Worm (Caenorhabditis elegans) whole organism, late embryonic: ENCODE results near the gene scvp-1.

Source experiments
- C08G9.2 ChIP-seq: sonication (generic microtip); optimal IDR thresholded peaks from 2 replicates; lab custom pipeline; 2016; ENCODE audit warnings: mild to moderate bottlenecking, missing genetic modification characterization, moderate library complexity, missing compliant biosample characterization
- F13H6.1 ChIP-seq: sonication (generic microtip); optimal IDR thresholded peaks from 2 replicates; lab custom pipeline; 2016; ENCODE audit warnings: missing genetic modification characterization, missing compliant biosample characterization
- ama-1 ChIP-seq: fragments of 150-350 bp; optimal IDR thresholded peaks from 2 replicates; lab custom pipeline; 2014
- ceh-19 ChIP-seq: fragments of 200-800 bp; sonication (Bioruptor generic); optimal IDR thresholded peaks from 2 replicates; lab custom pipeline; 2018; ENCODE audit warnings: mild to moderate bottlenecking, missing genetic modification characterization, missing compliant biosample characterization
- ceh-22 ChIP-seq: sonication (generic microtip); optimal IDR thresholded peaks from 2 replicates; lab custom pipeline; 2017; ENCODE audit warnings: missing biosample characterization, missing genetic modification characterization
- ceh-24 ChIP-seq: sonication (generic microtip); optimal IDR thresholded peaks from 2 replicates; lab custom pipeline; 2016; ENCODE audit warnings: mild to moderate bottlenecking, missing genetic modification characterization, missing compliant biosample characterization
- ceh-30 ChIP-seq: fragments of 150-350 bp; optimal IDR thresholded peaks from 2 replicates; lab custom pipeline; 2014; ENCODE audit warnings: missing biosample characterization, missing genetic modification characterization
- ceh-31 ChIP-seq: sonication (generic microtip); optimal IDR thresholded peaks from 2 replicates; lab custom pipeline; 2016; ENCODE audit warnings: missing genetic modification characterization, missing compliant biosample characterization
- ceh-48 ChIP-seq: sonication (generic microtip); optimal IDR thresholded peaks from 2 replicates; lab custom pipeline; 2016; ENCODE audit warnings: missing genetic modification characterization, inconsistent platforms, missing compliant biosample characterization
- ceh-6 ChIP-seq: fragments of 200-800 bp; sonication (Bioruptor generic); optimal IDR thresholded peaks from 2 replicates; lab custom pipeline; 2018; ENCODE audit warnings: mild to moderate bottlenecking, missing genetic modification characterization, missing compliant biosample characterization
- ceh-9 ChIP-seq: sonication (generic microtip); optimal IDR thresholded peaks from 2 replicates; lab custom pipeline; 2016; ENCODE audit warnings: mild to moderate bottlenecking, missing genetic modification characterization, inconsistent platforms, missing compliant biosample characterization
- che-1 ChIP-seq: sonication (generic microtip); optimal IDR thresholded peaks from 2 replicates; lab custom pipeline; 2016; ENCODE audit warnings: mild to moderate bottlenecking, missing genetic modification characterization, missing compliant biosample characterization
- dmd-4 ChIP-seq: sonication (generic microtip); optimal IDR thresholded peaks from 2 replicates; lab custom pipeline; 2016; ENCODE audit warnings: borderline replicate concordance, missing genetic modification characterization, missing compliant biosample characterization
- dve-1 ChIP-seq: sonication (generic microtip); optimal IDR thresholded peaks from 2 replicates; lab custom pipeline; 2017; ENCODE audit warnings: antibody characterized with exemption, mild to moderate bottlenecking, missing genetic modification characterization, missing compliant biosample characterization
- elt-4 ChIP-seq: sonication (generic microtip); optimal IDR thresholded peaks from 2 replicates; lab custom pipeline; 2016; ENCODE audit warnings: missing genetic modification characterization, missing compliant biosample characterization
- fax-1 ChIP-seq: sonication (generic microtip); optimal IDR thresholded peaks from 2 replicates; lab custom pipeline; 2016; ENCODE audit warnings: missing genotype, missing genetic modification characterization, missing compliant biosample characterization
- fkh-10 ChIP-seq: fragments of 150-350 bp; optimal IDR thresholded peaks from 2 replicates; lab custom pipeline; 2014; ENCODE audit warnings: missing biosample characterization, missing genetic modification reagents, missing genetic modification characterization
- gmeb-2 ChIP-seq: sonication (generic microtip); optimal IDR thresholded peaks from 2 replicates; lab custom pipeline; 2016; ENCODE audit warnings: missing genetic modification characterization, inconsistent platforms, missing compliant biosample characterization
- hlh-30 ChIP-seq: sonication (generic microtip); optimal IDR thresholded peaks from 2 replicates; lab custom pipeline; 2017; ENCODE audit warnings: antibody characterized with exemption, missing genetic modification characterization, missing compliant biosample characterization; ENCODE audit not compliant: insufficient read depth
- hlh-6 ChIP-seq: sonication (generic microtip); optimal IDR thresholded peaks from 2 replicates; lab custom pipeline; 2016; ENCODE audit warnings: missing genotype, missing genetic modification characterization, missing compliant biosample characterization
- hlh-8 ChIP-seq: sonication (generic microtip); optimal IDR thresholded peaks from 2 replicates; lab custom pipeline; 2016; ENCODE audit warnings: missing genotype, missing genetic modification characterization, missing compliant biosample characterization
- lim-6 ChIP-seq: sonication (generic microtip); optimal IDR thresholded peaks from 2 replicates; lab custom pipeline; 2016; ENCODE audit warnings: missing genetic modification characterization, missing compliant biosample characterization
- lin-11 ChIP-seq: fragments of 200-800 bp; sonication (Bioruptor generic); optimal IDR thresholded peaks from 2 replicates; lab custom pipeline; 2018; ENCODE audit warnings: mild to moderate bottlenecking, missing genetic modification characterization, missing compliant biosample characterization
- madf-2 ChIP-seq: sonication (generic microtip); optimal IDR thresholded peaks from 2 replicates; lab custom pipeline; 2017; ENCODE audit warnings: missing genetic modification characterization, missing compliant biosample characterization
- mec-3 ChIP-seq: sonication (generic microtip); optimal IDR thresholded peaks from 2 replicates; lab custom pipeline; 2016; ENCODE audit warnings: borderline replicate concordance, missing genetic modification characterization, missing compliant biosample characterization
- nhr-11 ChIP-seq: fragments of 150-350 bp; optimal IDR thresholded peaks from 2 replicates; lab custom pipeline; 2014; ENCODE audit warnings: missing biosample characterization, missing genetic modification characterization
- npax-4 ChIP-seq: sonication (generic microtip); optimal IDR thresholded peaks from 2 replicates; lab custom pipeline; 2016; ENCODE audit warnings: missing genetic modification characterization, missing compliant biosample characterization
- odd-2 ChIP-seq: sonication (generic microtip); optimal IDR thresholded peaks from 2 replicates; lab custom pipeline; 2017; ENCODE audit warnings: antibody characterized with exemption, mild to moderate bottlenecking, missing genetic modification characterization, missing compliant biosample characterization
- pag-3 ChIP-seq: sonication (generic microtip); optimal IDR thresholded peaks from 2 replicates; lab custom pipeline; 2016; ENCODE audit warnings: missing compliant biosample characterization, missing genetic modification characterization, borderline replicate concordance
- pax-1 ChIP-seq: fragments of 150-350 bp; optimal IDR thresholded peaks from 2 replicates; lab custom pipeline; 2014; ENCODE audit warnings: missing biosample characterization, missing genetic modification characterization
- pha-4 ChIP-seq: fragments of 150-350 bp; optimal IDR thresholded peaks from 2 replicates; lab custom pipeline; 2018; ENCODE audit warnings: missing biosample characterization, missing genetic modification reagents, missing genetic modification characterization
- pqm-1 ChIP-seq: sonication (generic microtip); optimal IDR thresholded peaks from 2 replicates; lab custom pipeline; 2016; ENCODE audit warnings: missing genetic modification characterization, missing compliant biosample characterization
- sdc-2 ChIP-seq: sonication (generic microtip); optimal IDR thresholded peaks from 2 replicates; lab custom pipeline; 2016; ENCODE audit warnings: missing genotype, missing genetic modification characterization, missing compliant biosample characterization
- sox-2 ChIP-seq: fragments of 200-800 bp; sonication (Bioruptor generic); IDR thresholded peaks from 2 replicates; pipeline ENCODE4 v1.3.6; 2022; ENCODE audit warnings: missing genetic modification reagents, missing genetic modification characterization, missing compliant biosample characterization
- tbx-2 ChIP-seq: sonication (generic microtip); optimal IDR thresholded peaks from 2 replicates; lab custom pipeline; 2016; ENCODE audit warnings: missing genetic modification characterization, missing compliant biosample characterization
- unc-55 ChIP-seq: sonication (generic microtip); optimal IDR thresholded peaks from 2 replicates; lab custom pipeline; 2017; ENCODE audit warnings: missing biosample characterization, missing genetic modification reagents, missing genetic modification characterization
- zip-5 ChIP-seq: sonication (generic microtip); optimal IDR thresholded peaks from 2 replicates; lab custom pipeline; 2016; ENCODE audit warnings: missing genetic modification characterization, missing compliant biosample characterization

Gene scvp-1

ce11 chrV:10890980-10891379 lies 40.1 kb downstream of the scvp-1 start, which contains the start of gene F32D8.12:
Gene F32D8.12, minus strand, starts transcription at chrV:10891027.
- TF ChIP-seq hlh-6 (tag; lab: Kevin White, UChicago) (no peak), pha-4 (no peak), C08G9.2 (tag; lab: Kevin White, UChicago) (no peak), ceh-48 (tag; lab: Kevin White, UChicago) (no peak), pax-1 (tag; lab: Kevin White, UChicago) (no peak), odd-2 (tag; lab: Kevin White, UChicago) (no peak), npax-4 (tag; lab: Kevin White, UChicago) (no peak), pag-3 (tag; lab: Kevin White, UChicago) (no peak), lim-6 (no peak), dmd-4 (tag; lab: Kevin White, UChicago) (no peak), dve-1 (tag; lab: Kevin White, UChicago) (no peak), zip-5 (tag; lab: Kevin White, UChicago) (no peak), ceh-31 (tag; lab: Kevin White, UChicago) (no peak), fkh-10 (GFP tag; lab: Kevin White, UChicago) (no peak), sdc-2 (tag; lab: Kevin White, UChicago) (no peak), pqm-1 (tag; lab: Kevin White, UChicago) (no peak), mec-3 (no peak), gmeb-2 (tag; lab: Kevin White, UChicago) (no peak), tbx-2 (tag; lab: Kevin White, UChicago) (no peak), ceh-22 (no peak)

ce11 chrV:10889774-10890173 lies 41.3 kb downstream of the scvp-1 start:
- TF ChIP-seq sox-2 (GFP tag; lab: Robert Waterston, UW) (no peak), F13H6.1 (tag; lab: Kevin White, UChicago) (no peak), ceh-9 (tag; lab: Kevin White, UChicago) (no peak), ceh-30 (tag; lab: Kevin White, UChicago) (no peak), nhr-11 (tag; lab: Kevin White, UChicago) (no peak), ceh-24 (tag; lab: Kevin White, UChicago) (no peak)

ce11 chrV:10889036-10889435 lies 42.1 kb downstream of the scvp-1 start, which contains the start of gene F32D8.11:
Gene F32D8.11, minus strand, starts transcription at chrV:10889136.
- TF ChIP-seq ceh-9 (tag; lab: Kevin White, UChicago), result no peak
- TF ChIP-seq unc-55 (GFP tag; lab: Kevin White, UChicago), result no peak
- no peak for TF ChIP-seq elt-4
- TF ChIP-seq mec-3, result no peak
- no peak for TF ChIP-seq hlh-30 (tag; lab: Kevin White, UChicago)
- TF ChIP-seq ceh-19, result no peak
- no peak for TF ChIP-seq hlh-8
- TF ChIP-seq ceh-6 (GFP tag; lab: Kevin White, UChicago), result no peak
- TF ChIP-seq ceh-31 (tag; lab: Kevin White, UChicago), result no peak

- TF ChIP-seq nhr-11 (tag; lab: Kevin White, UChicago), result no peak
- TF ChIP-seq unc-55 (GFP tag; lab: Kevin White, UChicago), result no peak
- TF ChIP-seq ceh-30 (tag; lab: Kevin White, UChicago), result no peak
- no peak for TF ChIP-seq che-1 (tag; lab: Kevin White, UChicago)
- no peak for TF ChIP-seq pax-1 (tag; lab: Kevin White, UChicago)
- TF ChIP-seq fax-1, result no peak
- TF ChIP-seq pag-3 (tag; lab: Kevin White, UChicago), result no peak
- no peak for TF ChIP-seq hlh-8
- TF ChIP-seq pha-4, result no peak
- TF ChIP-seq pqm-1 (tag; lab: Kevin White, UChicago), result no peak
- TF ChIP-seq ceh-9 (tag; lab: Kevin White, UChicago), result no peak
- no peak for TF ChIP-seq ceh-24 (tag; lab: Kevin White, UChicago)
- TF ChIP-seq madf-2 (tag; lab: Kevin White, UChicago), result no peak
- no peak for TF ChIP-seq ama-1 (lab: Kevin White, UChicago)
- no peak for TF ChIP-seq lin-11 (tag; lab: Kevin White, UChicago)
Measured at ce11 chrV:10888153-10888552, 42.9 kb downstream of the scvp-1 start.
